Worm (Caenorhabditis elegans) whole organism, L1 larva: ENCODE measurements around the gene F54F7.9.

Experiments used
- ama-1 ChIP-seq: fragments of 150-350 bp; optimal IDR thresholded peaks from 2 replicates; lab custom pipeline; 2014
- ceh-82 ChIP-seq, 3 experiments: fragments of 150-350 bp in 1 of 3; sonication (generic microtip) in 2 of 3; optimal IDR thresholded peaks; 2 replicates each; lab custom pipeline; 2014 to 2017; ENCODE audit warnings: missing biosample characterization in 3 of 3, missing genetic modification characterization in 3 of 3
- ceh-88 ChIP-seq: fragments of 200-800 bp; sonication (Bioruptor generic); IDR thresholded peaks from 2 replicates; pipeline ENCODE4 v1.3.6; 2022; ENCODE audit warnings: missing genetic modification characterization, missing compliant biosample characterization
- fkh-4 ChIP-seq: sonication (generic microtip); optimal IDR thresholded peaks from 2 replicates; lab custom pipeline; 2016; ENCODE audit warnings: missing compliant biosample characterization, missing genetic modification characterization, borderline replicate concordance
- lin-15B ChIP-seq: fragments of 150-350 bp; sonication (generic microtip); optimal IDR thresholded peaks from 3 replicates; lab custom pipeline; 2014; ENCODE audit warnings: missing biosample characterization, missing genetic modification characterization
- nhr-12 ChIP-seq: sonication (generic microtip); optimal IDR thresholded peaks from 2 replicates; lab custom pipeline; 2017; ENCODE audit warnings: missing biosample characterization, missing genetic modification characterization
- nhr-90 ChIP-seq: sonication (generic microtip); optimal IDR thresholded peaks from 2 replicates; lab custom pipeline; 2016; ENCODE audit warnings: mild to moderate bottlenecking, missing genetic modification characterization, missing compliant biosample characterization; ENCODE audit not compliant: poor library complexity
- tbx-2 ChIP-seq: sonication (generic microtip); optimal IDR thresholded peaks from 2 replicates; lab custom pipeline; 2016; ENCODE audit warnings: missing genetic modification characterization, missing compliant biosample characterization

DNA sequence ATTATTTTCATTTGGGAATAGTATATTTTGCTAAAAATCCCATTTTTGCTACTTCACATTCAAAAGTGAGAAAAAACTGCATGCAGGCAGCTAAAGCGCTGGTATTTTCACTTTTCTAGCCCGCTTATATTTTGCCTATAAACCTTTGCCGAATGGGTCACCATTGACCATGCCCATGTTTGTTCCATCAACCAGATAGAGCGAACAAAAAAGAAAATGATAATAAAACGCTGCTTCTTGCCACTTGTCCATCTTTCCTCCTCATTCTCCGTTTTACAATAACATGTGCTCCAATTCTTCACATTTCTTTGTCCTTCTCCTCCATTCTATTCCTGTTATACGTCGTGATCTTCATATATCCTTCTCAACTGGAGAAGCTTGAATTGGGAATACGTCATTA lies 24.8 kb downstream of the F54F7.9 start, which contains the start of gene tag-241:
- TF ChIP-seq nhr-90 (tag; lab: Kevin White, UChicago) (no peak), ceh-88 (GFP tag; lab: Robert Waterston, UW) (no peak), ceh-82 (tag; optimal IDR thresholded peaks at IDR 0.05; lab: Kevin White, UChicago) (no peak), ama-1 (lab: Kevin White, UChicago) (no peak), tbx-2 (tag; lab: Kevin White, UChicago) (no peak), nhr-12 (tag; lab: Kevin White, UChicago) (no peak), fkh-4 (tag; lab: Kevin White, UChicago) (no peak), lin-15B (tag; lab: Kevin White, UChicago) (no peak)
